Fruit fly (Drosophila melanogaster): ENCODE measurements around the gene Gr93b.

Gene Gr93b

DNA sequence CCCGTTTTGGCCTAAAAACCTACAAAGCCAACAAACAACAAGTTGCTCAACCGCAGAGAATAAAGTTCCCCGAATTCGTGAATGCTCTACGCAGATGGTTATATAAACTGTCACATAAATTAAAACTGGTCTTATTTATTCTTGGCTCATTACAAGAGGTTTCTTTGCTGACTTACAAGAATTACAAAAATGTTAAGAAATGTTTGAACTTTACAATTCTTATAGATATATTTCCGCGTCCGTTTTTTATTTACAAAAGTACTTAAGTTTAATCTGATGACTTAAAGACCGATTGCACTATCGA, 7.4 kb downstream of the Gr93b start (continued):
- TF ChIP-seq Gsc (GFP tag; IDR thresholded peaks at IDR 0.05), result no peak

- TF ChIP-seq Xbp1 (GFP tag; optimal IDR thresholded peaks at IDR 0.05) (no peak), CG31441 (GFP tag; IDR thresholded peaks at IDR 0.05) (no peak), CG7556 (GFP tag; optimal IDR thresholded peaks at IDR 0.05) (peak; percentile 5), sens-2 (GFP tag; IDR thresholded peaks at IDR 0.05) (no peak), mam (GFP tag; optimal IDR thresholded peaks at IDR 0.05) (no peak), YL-1 (GFP tag; optimal IDR thresholded peaks at IDR 0.05) (no peak), CG6813 (GFP tag; optimal IDR thresholded peaks at IDR 0.05) (no peak), ranshi (GFP tag; IDR thresholded peaks at IDR 0.05) (no peak), CG10267 (tag; optimal IDR thresholded peaks at IDR 0.05) (no peak), salm (tag; optimal IDR thresholded peaks at IDR 0.05) (no peak), hb (GFP tag; IDR thresholded peaks at IDR 0.05; ENCODE audit: partially characterized antibody) (no peak), chn (GFP tag; optimal IDR thresholded peaks at IDR 0.05) (no peak), gro (GFP tag; optimal IDR thresholded peaks at IDR 0.05) (no peak), CoRest (tag; optimal IDR thresholded peaks at IDR 0.05) (no peak), slou (GFP tag; optimal IDR thresholded peaks at IDR 0.05) (no peak), CG9437 (GFP tag; optimal IDR thresholded peaks at IDR 0.05) (no peak), CG12769 (tag; optimal IDR thresholded peaks at IDR 0.05) (no peak), Blimp-1 (GFP tag; optimal IDR thresholded peaks at IDR 0.05) (peak; percentile 85), gsb-n (tag; optimal IDR thresholded peaks at IDR 0.05) (no peak), sna (GFP tag; IDR thresholded peaks at IDR 0.05; ENCODE audit: partially characterized antibody) (no peak), CG18599 (GFP tag; optimal IDR thresholded peaks at IDR 0.05) (no peak), CG3065 (GFP tag; optimal IDR thresholded peaks at IDR 0.05) (no peak), Ssrp (tag; optimal IDR thresholded peaks at IDR 0.05) (no peak), CrebB (tag; optimal IDR thresholded peaks at IDR 0.05) (no peak), nom (GFP tag; optimal IDR thresholded peaks at IDR 0.05) (no peak), psq (GFP tag; optimal IDR thresholded peaks at IDR 0.05) (no peak), so (GFP tag; IDR thresholded peaks at IDR 0.05) (0 out of 3 replicates have a peak, but pooled peaks have one; percentile 46), pho (GFP tag; optimal IDR thresholded peaks at IDR 0.05) (no peak), dysf (GFP tag; IDR thresholded peaks at IDR 0.05) (no peak), CG6854 (GFP tag; optimal IDR thresholded peaks at IDR 0.05) (no peak), CG10462 (GFP tag; optimal IDR thresholded peaks at IDR 0.05) (no peak), CG12236 (GFP tag; optimal IDR thresholded peaks at IDR 0.05) (no peak), pzg (GFP tag; optimal IDR thresholded peaks at IDR 0.05) (no peak), dpn (GFP tag; optimal IDR thresholded peaks at IDR 0.05) (no peak), CG4282 (GFP tag; optimal IDR thresholded peaks at IDR 0.05) (no peak), kah (GFP tag; optimal IDR thresholded peaks at IDR 0.05) (no peak), CG12155 (GFP tag; optimal IDR thresholded peaks at IDR 0.05) (no peak), sim (GFP tag; IDR thresholded peaks at IDR 0.05) (no peak), CG6765 (GFP tag; optimal IDR thresholded peaks at IDR 0.05) (no peak), unpg (GFP tag; optimal IDR thresholded peaks at IDR 0.05) (no peak), otp (GFP tag; IDR thresholded peaks at IDR 0.05) (peak; percentile 23; the same call in 1 of the 3 replicates), TFAM (GFP tag; optimal IDR thresholded peaks at IDR 0.05) (no peak), ssp (GFP tag; IDR thresholded peaks at IDR 0.05) (no peak), Fer1 (GFP tag; optimal IDR thresholded peaks at IDR 0.05) (no peak), row (GFP tag; IDR thresholded peaks at IDR 0.05) (peak; percentile 46; the same call in 2 of the 3 replicates), wor (GFP tag; IDR thresholded peaks at IDR 0.05) (no peak), gcm (GFP tag; optimal IDR thresholded peaks at IDR 0.05) (no peak)
Observed at dm6 chr3R:21835388-21836200, 8.0 kb downstream of the Gr93b start.
